Fruit fly (Drosophila melanogaster) whole organism, wandering third instar larva: ENCODE data around the gene CG15740.

ENCODE experiments used
- Abd-B ChIP-seq: fragments of >200 bp; optimal IDR thresholded peaks from 2 replicates; lab custom pipeline; 2017; ENCODE audit warnings: missing biosample characterization, missing genetic modification characterization
- CG32264 ChIP-seq: fragments of 200-800 bp; sonication (Bioruptor generic); optimal IDR thresholded peaks from 2 replicates; lab custom pipeline; 2016; ENCODE audit warnings: missing biosample characterization, missing genetic modification characterization
- CG9705 ChIP-seq: fragments of 200-800 bp; sonication (Bioruptor generic); optimal IDR thresholded peaks from 2 replicates; lab custom pipeline; 2018; ENCODE audit warnings: missing biosample characterization, mild to moderate bottlenecking, missing genetic modification characterization
- Dfd ChIP-seq: fragments of >200 bp; optimal IDR thresholded peaks from 2 replicates; lab custom pipeline; 2017; ENCODE audit warnings: missing biosample characterization, missing genetic modification characterization
- N ChIP-seq: fragments of >200 bp; optimal IDR thresholded peaks from 2 replicates; lab custom pipeline; 2018; ENCODE audit warnings: missing biosample characterization, missing external identifiers, missing genetic modification characterization
- OdsH ChIP-seq: fragments of 200-800 bp; sonication (Bioruptor generic); optimal IDR thresholded peaks from 2 replicates; lab custom pipeline; 2016; ENCODE audit warnings: missing biosample characterization, mild to moderate bottlenecking, missing genetic modification characterization
- dmrt93B ChIP-seq: fragments of 200-800 bp; sonication (Bioruptor generic); optimal IDR thresholded peaks from 2 replicates; lab custom pipeline; 2018; ENCODE audit warnings: missing biosample characterization, mild to moderate bottlenecking, missing genetic modification characterization
- lola ChIP-seq: fragments of >200 bp; optimal IDR thresholded peaks from 2 replicates; lab custom pipeline; 2017; ENCODE audit warnings: missing biosample characterization, missing genetic modification characterization
- sage ChIP-seq: fragments of 200-800 bp; sonication (Bioruptor generic); optimal IDR thresholded peaks from 2 replicates; lab custom pipeline; 2016; ENCODE audit warnings: missing biosample characterization, mild to moderate bottlenecking, missing genetic modification characterization

dm6 chrX:11837926-11838325 lies 8.0 kb downstream of the CG15740 start, which contains the start of gene CG15741:
- TF ChIP-seq OdsH (GFP tag; lab: Kevin White, UChicago) (no peak), Dfd (GFP tag; lab: Kevin White, UChicago) (no peak), dmrt93B (no peak), Abd-B (GFP tag; lab: Kevin White, UChicago) (no peak), CG9705 (GFP tag; lab: Kevin White, UChicago) (no peak), lola (GFP tag; lab: Kevin White, UChicago) (no peak), N (GFP tag; lab: Kevin White, UChicago) (no peak), CG32264 (GFP tag; lab: Kevin White, UChicago) (no peak), sage (GFP tag; lab: Kevin White, UChicago) (no peak)
